Worm (Caenorhabditis elegans) whole organism, L4 larva: ENCODE data around the gene cky-1.

ENCODE experiments used
- F26F4.8 ChIP-seq: fragments of 200-800 bp; sonication (Bioruptor generic); conservative IDR thresholded peaks from 2 replicates; pipeline ENCODE4 v1.3.6; 2022; ENCODE audit warnings: missing genetic modification characterization, missing compliant biosample characterization
- R02D3.7 ChIP-seq: fragments of 150-350 bp; sonication (generic microtip); optimal IDR thresholded peaks from 3 replicates; lab custom pipeline; 2014; ENCODE audit warnings: missing biosample characterization, missing genetic modification characterization
- Y48G9A.11 ChIP-seq: fragments of 200-800 bp; sonication (Bioruptor generic); IDR thresholded peaks from 2 replicates; pipeline ENCODE4 v1.3.6; 2022; ENCODE audit warnings: missing genetic modification reagents, missing genetic modification characterization, missing compliant biosample characterization
- Y75B8A.6 ChIP-seq: fragments of 200-800 bp; sonication (Bioruptor generic); IDR thresholded peaks from 2 replicates; pipeline ENCODE4 v1.3.6; 2022; ENCODE audit warnings: missing genetic modification reagents, missing genetic modification characterization, missing compliant biosample characterization
- aha-1 ChIP-seq: fragments of 150-350 bp; peaks from one replicate; lab custom pipeline; 2014; ENCODE audit warnings: missing biosample characterization, missing genetic modification characterization
- arid-1 ChIP-seq: fragments of 200-800 bp; sonication (Bioruptor generic); conservative IDR thresholded peaks from 2 replicates; pipeline ENCODE4 v1.3.6; 2022; ENCODE audit warnings: missing genetic modification reagents, missing genetic modification characterization, missing compliant biosample characterization
- ceh-28 ChIP-seq: fragments of 150-350 bp; optimal IDR thresholded peaks from 2 replicates; lab custom pipeline; 2014; ENCODE audit warnings: missing biosample characterization, missing genetic modification reagents, missing genetic modification characterization
- ceh-62 ChIP-seq: sonication (generic microtip); optimal IDR thresholded peaks from 2 replicates; lab custom pipeline; 2017; ENCODE audit warnings: missing biosample characterization, missing genetic modification characterization
- ceh-82 ChIP-seq: sonication (generic microtip); optimal IDR thresholded peaks from 2 replicates; lab custom pipeline; 2017; ENCODE audit warnings: missing biosample characterization, missing genetic modification characterization
- ces-1 ChIP-seq: fragments of 150-350 bp; sonication (generic microtip); optimal IDR thresholded peaks from 4 replicates; lab custom pipeline; 2014; ENCODE audit warnings: missing biosample characterization, missing genetic modification reagents, missing genetic modification characterization
- daf-16 ChIP-seq, 3 experiments: sonication (generic microtip); optimal IDR thresholded peaks; 2 replicates each; lab custom pipeline; 2016 to 2017; ENCODE audit warnings: missing genetic modification characterization in 3 of 3, missing genetic modification reagents in 3 of 3, mild to moderate bottlenecking in 2 of 3, missing compliant biosample characterization in 2 of 3, missing biosample characterization in 1 of 3, moderate library complexity in 1 of 3
- daf-19 ChIP-seq: fragments of 200-800 bp; sonication (Bioruptor generic); conservative IDR thresholded peaks from 2 replicates; pipeline ENCODE4 v1.3.6; 2022; ENCODE audit warnings: missing genetic modification characterization, missing compliant biosample characterization
- daf-8 ChIP-seq: fragments of 200-800 bp; sonication (Bioruptor generic); IDR thresholded peaks from 2 replicates; pipeline ENCODE4 v1.3.6; 2022; ENCODE audit warnings: missing genetic modification characterization, missing compliant biosample characterization
- dpl-1 ChIP-seq: fragments of 150-350 bp; optimal IDR thresholded peaks from 2 replicates; lab custom pipeline; 2014; ENCODE audit warnings: missing biosample characterization, missing genetic modification reagents, missing genetic modification characterization
- dve-1 ChIP-seq: sonication (generic microtip); optimal IDR thresholded peaks from 2 replicates; lab custom pipeline; 2017; ENCODE audit warnings: antibody characterized with exemption, mild to moderate bottlenecking, missing genetic modification characterization, missing compliant biosample characterization; ENCODE audit not compliant: insufficient read depth
- gei-8 ChIP-seq: fragments of 200-800 bp; sonication (Bioruptor generic); optimal IDR thresholded peaks from 2 replicates; lab custom pipeline; 2018; ENCODE audit warnings: mild to moderate bottlenecking, missing genetic modification characterization, missing compliant biosample characterization
- hlh-11 ChIP-seq: fragments of 200-800 bp; sonication (Bioruptor generic); optimal IDR thresholded peaks from 2 replicates; lab custom pipeline; 2018; ENCODE audit warnings: mild to moderate bottlenecking, missing genetic modification characterization, missing compliant biosample characterization
- hmg-1.1 ChIP-seq: fragments of 200-800 bp; sonication (Bioruptor generic); IDR thresholded peaks from 2 replicates; pipeline ENCODE4 v1.3.6; 2022; ENCODE audit warnings: missing genetic modification reagents, missing genetic modification characterization, missing compliant biosample characterization
- lim-7 ChIP-seq: fragments of 200-800 bp; sonication (Bioruptor generic); IDR thresholded peaks from 2 replicates; pipeline ENCODE4 v1.3.6; 2022; ENCODE audit warnings: missing genetic modification characterization, missing compliant biosample characterization
- lin-1 ChIP-seq: fragments of 200-800 bp; sonication (Bioruptor generic); IDR thresholded peaks from 2 replicates; pipeline ENCODE4 v1.3.6; 2022; ENCODE audit warnings: missing genetic modification reagents, missing genetic modification characterization, missing compliant biosample characterization
- lin-13 ChIP-seq: fragments of 150-350 bp; optimal IDR thresholded peaks from 2 replicates; lab custom pipeline; 2014; ENCODE audit warnings: missing biosample characterization, missing genetic modification reagents, missing genetic modification characterization
- lin-29 ChIP-seq: fragments of 200-800 bp; sonication (Bioruptor generic); IDR thresholded peaks from 2 replicates; pipeline ENCODE4 v1.3.6; 2022; ENCODE audit warnings: missing genetic modification reagents, missing genetic modification characterization, missing compliant biosample characterization
- lir-3 ChIP-seq: sonication (generic microtip); optimal IDR thresholded peaks from 2 replicates; lab custom pipeline; 2016; ENCODE audit warnings: mild to moderate bottlenecking, missing genetic modification characterization, missing compliant biosample characterization
- lsy-2 ChIP-seq, 2 experiments: fragments of 150-350 bp in 1 of 2; sonication (generic microtip) in 1 of 2; optimal IDR thresholded peaks; 2 replicates each; lab custom pipeline; 2014 to 2017; ENCODE audit warnings: missing biosample characterization in 2 of 2, missing genetic modification characterization in 2 of 2
- mdt-29 ChIP-seq: fragments of 200-800 bp; sonication (Bioruptor generic); IDR thresholded peaks from 2 replicates; pipeline ENCODE4 v1.3.6; 2022; ENCODE audit warnings: missing genetic modification reagents, missing genetic modification characterization, missing compliant biosample characterization
- mxl-2 ChIP-seq: fragments of 200-800 bp; sonication (Bioruptor generic); conservative IDR thresholded peaks from 2 replicates; pipeline ENCODE4 v1.3.6; 2022; ENCODE audit warnings: missing genetic modification reagents, missing genetic modification characterization, missing compliant biosample characterization
- mxl-3 ChIP-seq: fragments of 200-800 bp; sonication (Bioruptor generic); optimal IDR thresholded peaks from 2 replicates; lab custom pipeline; 2018; ENCODE audit warnings: mild to moderate bottlenecking, missing genetic modification characterization, missing compliant biosample characterization
- nhr-42 ChIP-seq: fragments of 200-800 bp; sonication (Bioruptor generic); IDR thresholded peaks from 2 replicates; pipeline ENCODE4 v1.3.6; 2022; ENCODE audit warnings: missing genetic modification characterization, missing compliant biosample characterization
- nhr-6 ChIP-seq: fragments of 150-350 bp; optimal IDR thresholded peaks from 2 replicates; lab custom pipeline; 2014; ENCODE audit warnings: missing biosample characterization, missing genetic modification characterization
- nhr-76 ChIP-seq: fragments of 150-350 bp; optimal IDR thresholded peaks from 2 replicates; lab custom pipeline; 2014; ENCODE audit warnings: missing biosample characterization, missing genetic modification characterization
- nhr-77 ChIP-seq: fragments of 150-350 bp; optimal IDR thresholded peaks from 2 replicates; lab custom pipeline; 2014; ENCODE audit warnings: missing biosample characterization, missing genetic modification characterization
- pha-4 ChIP-seq, 2 experiments: fragments of 150-350 bp in 1 of 2; fragments of 200-800 bp in 1 of 2; sonication (Bioruptor generic) in 1 of 2; IDR thresholded peaks in 1 of 2; optimal IDR thresholded peaks in 1 of 2; 2 replicates each; pipeline versions ENCODE4 v1.3.6 to Lab custom; 2014 to 2022; ENCODE audit warnings: missing genetic modification characterization in 2 of 2, missing genetic modification reagents in 2 of 2, missing biosample characterization in 1 of 2, missing compliant biosample characterization in 1 of 2
- rbr-2 ChIP-seq: sonication (generic microtip); optimal IDR thresholded peaks from 2 replicates; lab custom pipeline; 2016; ENCODE audit warnings: missing genotype, missing genetic modification characterization, missing compliant biosample characterization
- set-16 ChIP-seq: fragments of 200-800 bp; sonication (Bioruptor generic); IDR thresholded peaks from 2 replicates; pipeline ENCODE4 v1.3.6; 2022; ENCODE audit warnings: missing genetic modification reagents, missing genetic modification characterization, missing compliant biosample characterization
- skn-1 ChIP-seq: fragments of 150-350 bp; optimal IDR thresholded peaks from 2 replicates; lab custom pipeline; 2014; ENCODE audit warnings: missing biosample characterization, missing genetic modification characterization
- snpc-1.2 ChIP-seq: fragments of 200-800 bp; sonication (Bioruptor generic); IDR thresholded peaks from 2 replicates; pipeline ENCODE4 v1.3.6; 2022; ENCODE audit warnings: missing genetic modification reagents, missing genetic modification characterization, missing compliant biosample characterization
- unc-39 ChIP-seq: sonication (generic microtip); optimal IDR thresholded peaks from 2 replicates; lab custom pipeline; 2017; ENCODE audit warnings: missing biosample characterization, missing genetic modification characterization
- vab-7 ChIP-seq: fragments of 200-800 bp; sonication (Bioruptor generic); IDR thresholded peaks from 2 replicates; pipeline ENCODE4 v1.3.6; 2022; ENCODE audit warnings: missing genetic modification reagents, missing genetic modification characterization, missing compliant biosample characterization
- zip-11 ChIP-seq: fragments of 200-800 bp; sonication (Bioruptor generic); IDR thresholded peaks from 2 replicates; pipeline ENCODE4 v1.3.6; 2022; ENCODE audit warnings: missing genetic modification characterization, missing compliant biosample characterization
- ztf-11 ChIP-seq: fragments of 150-350 bp; optimal IDR thresholded peaks from 2 replicates; lab custom pipeline; 2014; ENCODE audit warnings: missing biosample characterization, missing genetic modification characterization

The cky-1 gene

ce11 chrV:12736166-12736753 lies at the start of gene cky-1:
cky-1 (plus strand) TSS chrV:12736703.
- TF ChIP-seq hlh-11 = peak; percentile 8
- TF ChIP-seq zip-11 (GFP tag; lab: Robert Waterston, UW) = no peak
- TF ChIP-seq vab-7 (GFP tag; lab: Robert Waterston, UW) = no peak
- TF ChIP-seq set-16 = peak; percentile 58; the same call in 1 of the 2 replicates
- TF ChIP-seq daf-19 = 0 out of 2 replicates have a peak, but pooled peaks have one; percentile 59

ce11 chrV:12695155-12695554 lies 41.3 kb upstream of the cky-1 start, which contains the start of gene parn-1:
parn-1 (minus strand) TSS chrV:12695255.
- TF ChIP-seq unc-39 (no peak), daf-16 (GFP tag; optimal IDR thresholded peaks at IDR 0.05; lab: Kevin White, UChicago) (no peak), daf-16 (tag; optimal IDR thresholded peaks at IDR 0.05; lab: Kevin White, UChicago) (no peak), mxl-2 (GFP tag; lab: Robert Waterston, UW) (no peak), dpl-1 (GFP tag; lab: Kevin White, UChicago) (no peak), nhr-76 (tag; lab: Kevin White, UChicago) (no peak), hmg-1.1 (GFP tag; lab: Robert Waterston, UW) (no peak), aha-1 (no peak), gei-8 (GFP tag; lab: Kevin White, UChicago) (no peak), Y75B8A.6 (GFP tag; lab: Robert Waterston, UW) (no peak), ces-1 (GFP tag; lab: Kevin White, UChicago) (no peak), ceh-28 (tag; lab: Kevin White, UChicago) (no peak), lir-3 (no peak), Y48G9A.11 (GFP tag; lab: Robert Waterston, UW) (no peak)

- TF ChIP-seq pha-4 (GFP tag; IDR thresholded peaks at IDR 0.05; lab: Robert Waterston, UW) (no peak; the same call in 1 of the 2 replicates), pha-4 (tag; optimal IDR thresholded peaks at IDR 0.05; lab: Kevin White, UChicago) (no peak), ztf-11 (tag; lab: Kevin White, UChicago) (no peak), lim-7 (GFP tag; lab: Robert Waterston, UW) (no peak), nhr-77 (no peak), ceh-82 (tag; lab: Kevin White, UChicago) (no peak), nhr-42 (GFP tag; lab: Robert Waterston, UW) (no peak), nhr-6 (tag; lab: Kevin White, UChicago) (no peak), rbr-2 (tag; lab: Kevin White, UChicago) (no peak)
These were observed 40.5 kb upstream of the cky-1 start, which contains the start of gene K10C8.4 for ce11 chrV:12695968-12696367. K10C8.4 (plus strand) TSS chrV:12696268.

ce11 chrV:12696790-12697189 lies 39.7 kb upstream of the cky-1 start:
- TF ChIP-seq ceh-62 (tag; lab: Kevin White, UChicago) (no peak), lin-13 (GFP tag; lab: Kevin White, UChicago) (no peak), F26F4.8 (GFP tag; lab: Robert Waterston, UW) (no peak), arid-1 (no peak), skn-1 (tag; lab: Kevin White, UChicago) (no peak), gei-8 (GFP tag; lab: Kevin White, UChicago) (no peak), nhr-42 (GFP tag; lab: Robert Waterston, UW) (no peak), mdt-29 (GFP tag; lab: Robert Waterston, UW) (no peak), lsy-2 (tag; optimal IDR thresholded peaks at IDR 0.05; lab: Kevin White, UChicago) (no peak), lin-29 (no peak), dve-1 (no peak), ceh-82 (tag; lab: Kevin White, UChicago) (no peak), ceh-28 (tag; lab: Kevin White, UChicago) (no peak), mxl-3 (GFP tag; lab: Kevin White, UChicago) (no peak), snpc-1.2 (no peak), lin-1 (GFP tag; lab: Robert Waterston, UW) (no peak), daf-8 (no peak), R02D3.7 (tag; lab: Kevin White, UChicago) (no peak)
